Worm (Caenorhabditis elegans): Measurements from ENCODE around the gene Y69A2AR.12.

- no peak for TF ChIP-seq fkh-10 (GFP tag; optimal IDR thresholded peaks at IDR 0.05)
- no peak for TF ChIP-seq pqm-1 (tag; optimal IDR thresholded peaks at IDR 0.05)
- TF ChIP-seq nhr-232 (tag; optimal IDR thresholded peaks at IDR 0.05), result no peak
- no peak for TF ChIP-seq Y22D7AL.16 (tag; optimal IDR thresholded peaks at IDR 0.05)
Observed at ce11 chrIV:2607513-2608101, 39.2 kb downstream of the Y69A2AR.12 start, which contains the start of gene vamp-7.

All from whole organism, late embryonic.